Fruit fly (Drosophila melanogaster) whole organism, embryonic: ENCODE data around the gene Prx1.

Experiments used
- B-H2 ChIP-seq: fragments of 200-800 bp; sonication (Bioruptor generic); optimal IDR thresholded peaks from 2 replicates; lab custom pipeline; 2018; ENCODE audit warnings: missing biosample characterization, mild to moderate bottlenecking, missing genetic modification characterization
- BEAF-32 ChIP-seq: fragments of 200-800 bp; sonication (Bioruptor generic); optimal IDR thresholded peaks from 3 replicates; lab custom pipeline; 2017; ENCODE audit warnings: missing biosample characterization, missing genetic modification characterization, mild to moderate bottlenecking, moderate library complexity, missing genetic modification reagents
- CG10431 ChIP-seq: fragments of 200-800 bp; sonication (Bioruptor generic); optimal IDR thresholded peaks from 3 replicates; lab custom pipeline; 2018; ENCODE audit warnings: missing biosample characterization, mild to moderate bottlenecking, missing genetic modification characterization
- CG14710 ChIP-seq: fragments of 200-800 bp; sonication (Bioruptor generic); optimal IDR thresholded peaks from 3 replicates; lab custom pipeline; 2019; ENCODE audit warnings: missing biosample characterization, mild to moderate bottlenecking, missing genetic modification characterization, moderate library complexity
- CG14965 ChIP-seq: fragments of 200-800 bp; sonication (Bioruptor generic); optimal IDR thresholded peaks from 2 replicates; lab custom pipeline; 2016; ENCODE audit warnings: missing biosample characterization, missing genetic modification characterization, borderline replicate concordance
- CG15696 ChIP-seq: fragments of 200-800 bp; sonication (Bioruptor generic); optimal IDR thresholded peaks from 2 replicates; lab custom pipeline; 2019; ENCODE audit warnings: missing biosample characterization, mild to moderate bottlenecking, missing genetic modification characterization, moderate library complexity
- CG16779 ChIP-seq: fragments of 200-800 bp; sonication (Bioruptor generic); IDR thresholded peaks from 2 replicates; pipeline ENCODE4 v1.3.6; 2022; ENCODE audit warnings: missing biosample characterization, missing genetic modification characterization
- CG17361 ChIP-seq: fragments of 200-800 bp; sonication (Bioruptor generic); IDR thresholded peaks from 3 replicates; pipeline ENCODE4 v1.3.6; 2022; ENCODE audit warnings: missing biosample characterization, missing genetic modification characterization
- CG17385 ChIP-seq: fragments of 200-800 bp; sonication (Bioruptor generic); optimal IDR thresholded peaks from 3 replicates; lab custom pipeline; 2018; ENCODE audit warnings: missing biosample characterization, mild to moderate bottlenecking, missing genetic modification characterization
- CG2116 ChIP-seq: fragments of 200-800 bp; sonication (Bioruptor generic); optimal IDR thresholded peaks from 3 replicates; lab custom pipeline; 2018; ENCODE audit warnings: missing biosample characterization, mild to moderate bottlenecking, missing genetic modification characterization
- CG9876 ChIP-seq: fragments of 200-800 bp; sonication (Bioruptor generic); optimal IDR thresholded peaks from 2 replicates; lab custom pipeline; 2016; ENCODE audit warnings: missing biosample characterization, missing genetic modification characterization
- CTCF ChIP-seq: fragments of 200-800 bp; sonication (Bioruptor generic); optimal IDR thresholded peaks from 2 replicates; lab custom pipeline; 2017; ENCODE audit warnings: missing biosample characterization, mild to moderate bottlenecking, missing genetic modification characterization, moderate library complexity
- Doc2 ChIP-seq: fragments of 200-800 bp; sonication (Bioruptor generic); IDR thresholded peaks from 2 replicates; pipeline ENCODE4 v1.3.6; 2022; ENCODE audit warnings: missing biosample characterization, missing genetic modification characterization
- HLH4C ChIP-seq: fragments of 200-800 bp; sonication (Bioruptor generic); IDR thresholded peaks from 3 replicates; pipeline ENCODE4 v1.3.6; 2022; ENCODE audit warnings: missing biosample characterization, missing genetic modification characterization; ENCODE audit not compliant: partially characterized antibody
- HLHmδ ChIP-seq: fragments of 200-800 bp; sonication (Bioruptor generic); optimal IDR thresholded peaks from 2 replicates; lab custom pipeline; 2018; ENCODE audit warnings: missing biosample characterization, mild to moderate bottlenecking, missing genetic modification characterization, moderate library complexity
- Hsf ChIP-seq: fragments of 200-800 bp; sonication (Bioruptor generic); optimal IDR thresholded peaks from 3 replicates; lab custom pipeline; 2016; ENCODE audit warnings: missing biosample characterization, missing genetic modification characterization
- Lim3 ChIP-seq: fragments of 200-800 bp; sonication (Bioruptor generic); IDR thresholded peaks from 2 replicates; pipeline ENCODE4 v1.3.6; 2022; ENCODE audit warnings: missing biosample characterization, missing genetic modification characterization
- NfI ChIP-seq: fragments of 200-800 bp; sonication (Bioruptor generic); optimal IDR thresholded peaks from 3 replicates; lab custom pipeline; 2018; ENCODE audit warnings: missing biosample characterization, mild to moderate bottlenecking, missing genetic modification characterization, moderate library complexity
- Ptx1 ChIP-seq: fragments of 200-800 bp; sonication (Bioruptor generic); IDR thresholded peaks from 2 replicates; pipeline ENCODE4 v1.3.6; 2022; ENCODE audit warnings: missing biosample characterization, missing genetic modification characterization
- Ravus ChIP-seq: fragments of 200-800 bp; sonication (Bioruptor generic); IDR thresholded peaks from 2 replicates; pipeline ENCODE4 v1.3.6; 2022; ENCODE audit warnings: missing biosample characterization, missing genetic modification characterization
- Scr ChIP-seq: fragments of 200-800 bp; sonication (Bioruptor generic); IDR thresholded peaks from 2 replicates; pipeline ENCODE4 v1.3.6; 2022; ENCODE audit warnings: missing biosample characterization, missing genetic modification characterization; ENCODE audit not compliant: partially characterized antibody
- Sin3A ChIP-seq: fragments of >200 bp; optimal IDR thresholded peaks from 2 replicates; lab custom pipeline; 2018
- Sox102F ChIP-seq: fragments of 200-800 bp; sonication (Bioruptor generic); optimal IDR thresholded peaks from 2 replicates; lab custom pipeline; 2018; ENCODE audit warnings: missing biosample characterization, mild to moderate bottlenecking, missing genetic modification characterization, moderate library complexity
- TFAM ChIP-seq: fragments of 200-800 bp; sonication (Bioruptor generic); optimal IDR thresholded peaks from 2 replicates; lab custom pipeline; 2017; ENCODE audit warnings: missing biosample characterization, missing genetic modification characterization, inconsistent platforms
- YL-1 ChIP-seq: fragments of 200-800 bp; sonication (Bioruptor generic); optimal IDR thresholded peaks from 3 replicates; lab custom pipeline; 2017; ENCODE audit warnings: missing biosample characterization, mild to moderate bottlenecking, missing genetic modification characterization
- aop ChIP-seq: fragments of 200-800 bp; sonication (Bioruptor generic); IDR thresholded peaks from 2 replicates; pipeline ENCODE4 v1.3.6; 2022; ENCODE audit warnings: missing biosample characterization, missing genetic modification characterization
- az2 ChIP-seq: fragments of 200-800 bp; sonication (Bioruptor generic); optimal IDR thresholded peaks from 3 replicates; lab custom pipeline; 2016; ENCODE audit warnings: missing biosample characterization, missing genetic modification characterization
- btn ChIP-seq: fragments of 200-800 bp; sonication (Bioruptor generic); optimal IDR thresholded peaks from 2 replicates; lab custom pipeline; 2016; ENCODE audit warnings: missing biosample characterization, missing genetic modification characterization
- chm ChIP-seq: fragments of 200-800 bp; sonication (Bioruptor generic); IDR thresholded peaks from 2 replicates; pipeline ENCODE4 v1.3.6; 2022; ENCODE audit warnings: missing biosample characterization, missing genetic modification characterization
- ci ChIP-seq: fragments of 200-800 bp; sonication (Bioruptor generic); IDR thresholded peaks from 3 replicates; pipeline ENCODE4 v1.3.6; 2022; ENCODE audit warnings: missing biosample characterization, missing genetic modification characterization
- dan ChIP-seq: fragments of 200-800 bp; sonication (Bioruptor generic); IDR thresholded peaks from 2 replicates; pipeline ENCODE4 v1.3.6; 2022; ENCODE audit warnings: missing biosample characterization, missing genetic modification characterization
- dm ChIP-seq: fragments of 200-800 bp; sonication (Bioruptor generic); optimal IDR thresholded peaks from 3 replicates; lab custom pipeline; 2016; ENCODE audit warnings: missing biosample characterization, missing genetic modification characterization
- dmrt11E ChIP-seq: fragments of 200-800 bp; sonication (Bioruptor generic); optimal IDR thresholded peaks from 3 replicates; lab custom pipeline; 2018; ENCODE audit warnings: missing biosample characterization, mild to moderate bottlenecking, missing genetic modification characterization, moderate library complexity
- emc ChIP-seq: fragments of 200-800 bp; sonication (Bioruptor generic); optimal IDR thresholded peaks from 2 replicates; lab custom pipeline; 2016; ENCODE audit warnings: missing biosample characterization, missing genetic modification characterization
- ewg ChIP-seq: fragments of 200-800 bp; sonication (Bioruptor generic); optimal IDR thresholded peaks from 3 replicates; lab custom pipeline; 2017; ENCODE audit warnings: mild to moderate bottlenecking, missing biosample characterization, missing genetic modification reagents, missing genetic modification characterization
- fd102C ChIP-seq: fragments of 200-800 bp; sonication (Bioruptor generic); optimal IDR thresholded peaks from 2 replicates; lab custom pipeline; 2018; ENCODE audit warnings: missing biosample characterization, mild to moderate bottlenecking, missing genetic modification characterization, moderate library complexity
- gro ChIP-seq: fragments of 200-800 bp; sonication (Bioruptor generic); optimal IDR thresholded peaks from 2 replicates; lab custom pipeline; 2016; ENCODE audit warnings: missing biosample characterization, missing genetic modification characterization
- gsb-n ChIP-seq: fragments of 200-800 bp; sonication (Bioruptor generic); optimal IDR thresholded peaks from 3 replicates; lab custom pipeline; 2018; ENCODE audit warnings: missing biosample characterization, mild to moderate bottlenecking, missing genetic modification characterization
- ind ChIP-seq: fragments of 200-800 bp; sonication (Bioruptor generic); optimal IDR thresholded peaks from 3 replicates; lab custom pipeline; 2016; ENCODE audit warnings: missing biosample characterization, missing genetic modification characterization
- lilli ChIP-seq: fragments of 200-800 bp; sonication (Bioruptor generic); optimal IDR thresholded peaks from 3 replicates; lab custom pipeline; 2016; ENCODE audit warnings: missing biosample characterization, missing genetic modification characterization
- lov ChIP-seq, 2 experiments: fragments of 200-800 bp in 1 of 2; fragments of >200 bp in 1 of 2; sonication (Bioruptor generic) in 1 of 2; IDR thresholded peaks in 1 of 2; optimal IDR thresholded peaks in 1 of 2; 2 replicates in 1 of 2; 3 replicates in 1 of 2; pipeline versions ENCODE4 v1.3.6 to Lab custom; 2017 to 2022; ENCODE audit warnings: missing biosample characterization in 1 of 2, missing genetic modification characterization in 1 of 2
- mirr ChIP-seq: fragments of 200-800 bp; sonication (Bioruptor generic); optimal IDR thresholded peaks from 3 replicates; lab custom pipeline; 2018; ENCODE audit warnings: missing biosample characterization, mild to moderate bottlenecking, missing genetic modification characterization
- nerfin-1 ChIP-seq: fragments of 200-800 bp; sonication (Bioruptor generic); optimal IDR thresholded peaks from 3 replicates; lab custom pipeline; 2019; ENCODE audit warnings: missing biosample characterization, mild to moderate bottlenecking, missing genetic modification characterization, moderate library complexity
- pfk ChIP-seq: fragments of 200-800 bp; sonication (Bioruptor generic); optimal IDR thresholded peaks from 2 replicates; lab custom pipeline; 2018; ENCODE audit warnings: missing biosample characterization, mild to moderate bottlenecking, missing genetic modification characterization, moderate library complexity
- pum ChIP-seq: fragments of 200-800 bp; sonication (Bioruptor generic); optimal IDR thresholded peaks from 2 replicates; lab custom pipeline; 2016; ENCODE audit warnings: missing biosample characterization, missing genetic modification characterization
- row ChIP-seq: fragments of 200-800 bp; sonication (Bioruptor generic); IDR thresholded peaks from 3 replicates; pipeline ENCODE4 v1.3.6; 2022; ENCODE audit warnings: missing biosample characterization, missing genetic modification characterization
- sd ChIP-seq: fragments of 200-800 bp; sonication (Bioruptor generic); optimal IDR thresholded peaks from 3 replicates; lab custom pipeline; 2018; ENCODE audit warnings: missing biosample characterization, mild to moderate bottlenecking, missing genetic modification characterization, moderate library complexity
- sr ChIP-seq: fragments of 200-800 bp; sonication (Bioruptor generic); IDR thresholded peaks from 3 replicates; pipeline ENCODE4 v1.3.6; 2022; ENCODE audit warnings: missing biosample characterization, missing genetic modification characterization
- stwl ChIP-seq: fragments of 200-800 bp; sonication (Bioruptor generic); optimal IDR thresholded peaks from 3 replicates; lab custom pipeline; 2018; ENCODE audit warnings: missing biosample characterization, mild to moderate bottlenecking, missing genetic modification characterization, moderate library complexity
- tgo ChIP-seq: fragments of 200-800 bp; sonication (Bioruptor generic); IDR thresholded peaks from 3 replicates; pipeline ENCODE4 v1.3.6; 2022; ENCODE audit warnings: missing biosample characterization, missing genetic modification characterization
- toy ChIP-seq: fragments of 200-800 bp; sonication (Bioruptor generic); IDR thresholded peaks from 2 replicates; pipeline ENCODE4 v1.3.6; 2022; ENCODE audit warnings: missing biosample characterization, missing genetic modification characterization
- zen2 ChIP-seq: fragments of 200-800 bp; sonication (Bioruptor generic); IDR thresholded peaks from 3 replicates; pipeline ENCODE4 v1.3.6; 2022; ENCODE audit warnings: missing biosample characterization, missing genetic modification characterization; ENCODE audit not compliant: partially characterized antibody

Prx1 gene

DNA sequence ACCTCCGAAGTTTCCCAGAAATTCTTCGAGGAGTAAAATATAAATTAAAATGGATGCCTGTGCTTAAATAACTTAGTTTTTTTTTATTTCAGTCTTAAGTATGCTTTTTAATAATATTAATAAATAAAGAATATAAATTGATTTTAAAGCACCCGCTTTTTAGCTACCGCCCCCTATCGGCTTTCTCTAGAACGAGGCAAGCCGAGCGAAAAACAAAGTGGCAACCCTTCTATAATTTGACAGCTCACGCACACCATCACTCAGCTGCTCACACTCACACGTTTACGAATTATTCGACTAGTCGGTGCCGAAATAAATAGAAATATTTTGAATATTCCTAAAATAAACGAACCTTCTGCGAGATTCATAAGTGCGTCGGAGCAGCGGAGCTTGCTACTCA is 46.1 kb upstream of the Prx1 start, which contains the start of gene CG6878 (continued):
- TF ChIP-seq sr (GFP tag; lab: Robert Waterston, UW): no peak
- no peak for TF ChIP-seq nerfin-1 (tag; lab: Kevin White, UChicago)
- no peak for TF ChIP-seq CG17385 (GFP tag; lab: Kevin White, UChicago)
- TF ChIP-seq NfI: peak; percentile 60
- peak; percentile 43 for TF ChIP-seq BEAF-32 (GFP tag; lab: Kevin White, UChicago)
- TF ChIP-seq Hsf (GFP tag; lab: Kevin White, UChicago): peak; percentile 2
- TF ChIP-seq chm (GFP tag; lab: Robert Waterston, UW): no peak
- TF ChIP-seq B-H2: peak; percentile 52
- no peak for TF ChIP-seq sd (tag; lab: Kevin White, UChicago)
- no peak for TF ChIP-seq dm (GFP tag; lab: Kevin White, UChicago)
- TF ChIP-seq Scr (GFP tag; lab: Robert Waterston, UW): 0 out of 2 replicates have a peak, but pooled peaks have one; percentile 23
- TF ChIP-seq CG16779 (GFP tag; lab: Robert Waterston, UW): no peak
- TF ChIP-seq lilli: peak; percentile 28
- peak; percentile 18; the same call in 1 of the 3 replicates for TF ChIP-seq HLH4C (GFP tag; lab: Robert Waterston, UW)
- no peak for TF ChIP-seq toy (GFP tag; lab: Robert Waterston, UW)
- no peak for TF ChIP-seq gro (GFP tag; lab: Kevin White, UChicago)
- TF ChIP-seq CG9876: no peak
- TF ChIP-seq CTCF (GFP tag; lab: Kevin White, UChicago): peak; percentile 97
- TF ChIP-seq pum (GFP tag; lab: Kevin White, UChicago): no peak
- no peak for TF ChIP-seq ewg (GFP tag; lab: Kevin White, UChicago)
- peak; percentile 65; the same call in 1 of the 3 replicates for TF ChIP-seq ci
- no peak for TF ChIP-seq Lim3 (GFP tag; lab: Robert Waterston, UW)
- TF ChIP-seq az2: no peak
- TF ChIP-seq lov (optimal IDR thresholded peaks at IDR 0.05; lab: Kevin White, UChicago): no peak
- no peak for TF ChIP-seq lov (GFP tag; IDR thresholded peaks at IDR 0.05; lab: Robert Waterston, UW)
- no peak for TF ChIP-seq ind
- peak; percentile 93 for TF ChIP-seq stwl (tag; lab: Kevin White, UChicago)
- no peak for TF ChIP-seq HLHmδ
- TF ChIP-seq emc (GFP tag; lab: Kevin White, UChicago): no peak
- TF ChIP-seq CG14965 (GFP tag; lab: Kevin White, UChicago): no peak
- TF ChIP-seq CG17361 (GFP tag; lab: Robert Waterston, UW): no peak
- TF ChIP-seq btn (GFP tag; lab: Kevin White, UChicago): no peak
- peak; percentile 53 for TF ChIP-seq CG14710 (tag; lab: Kevin White, UChicago)
- no peak for TF ChIP-seq dan (GFP tag; lab: Robert Waterston, UW)
- TF ChIP-seq fd102C (GFP tag; lab: Kevin White, UChicago): no peak
- TF ChIP-seq mirr: no peak
- no peak for TF ChIP-seq Sin3A (lab: Kevin White, UChicago)
- TF ChIP-seq TFAM: no peak
- TF ChIP-seq zen2: no peak
- no peak for TF ChIP-seq Sox102F (GFP tag; lab: Kevin White, UChicago)
- peak; percentile 30 for TF ChIP-seq gsb-n (tag; lab: Kevin White, UChicago)
- TF ChIP-seq CG10431: peak; percentile 36
- no peak for TF ChIP-seq Doc2 (GFP tag; lab: Robert Waterston, UW)
- TF ChIP-seq Ravus: no peak
- peak; percentile 42 for TF ChIP-seq CG2116 (GFP tag; lab: Kevin White, UChicago)
- peak; percentile 34; the same call in 1 of the 3 replicates for TF ChIP-seq row
- TF ChIP-seq pfk: no peak
- no peak for TF ChIP-seq tgo (GFP tag; lab: Robert Waterston, UW)
- peak; percentile 13 for TF ChIP-seq CG15696 (tag; lab: Kevin White, UChicago)
- no peak for TF ChIP-seq aop (GFP tag; lab: Robert Waterston, UW)
- TF ChIP-seq Ptx1: no peak
- no peak for TF ChIP-seq dmrt11E (tag; lab: Kevin White, UChicago)
- TF ChIP-seq YL-1 (GFP tag; lab: Kevin White, UChicago): peak; percentile 86
